Fruit fly (Drosophila melanogaster) whole organism, embryonic: ENCODE results near the gene CG31365.

Experiments
- BtbVII ChIP-seq: fragments of 200-800 bp; sonication (Bioruptor generic); optimal IDR thresholded peaks from 3 replicates; lab custom pipeline; 2017; ENCODE audit warnings: missing biosample characterization, mild to moderate bottlenecking, missing genetic modification characterization
- Bteb2 ChIP-seq: fragments of 200-800 bp; sonication (Bioruptor generic); optimal IDR thresholded peaks from 2 replicates; lab custom pipeline; 2016; ENCODE audit warnings: missing biosample characterization, missing genetic modification characterization
- CG11504 ChIP-seq: fragments of 200-800 bp; sonication (Bioruptor generic); optimal IDR thresholded peaks from 3 replicates; lab custom pipeline; 2019; ENCODE audit warnings: missing biosample characterization, mild to moderate bottlenecking, missing genetic modification characterization, moderate library complexity
- CG12219 ChIP-seq: fragments of 200-800 bp; sonication (Bioruptor generic); optimal IDR thresholded peaks from 3 replicates; lab custom pipeline; 2018; ENCODE audit warnings: missing biosample characterization, mild to moderate bottlenecking, missing genetic modification characterization
- CG13424 ChIP-seq: fragments of 200-800 bp; sonication (Bioruptor generic); optimal IDR thresholded peaks from 2 replicates; lab custom pipeline; 2019; ENCODE audit warnings: missing biosample characterization, mild to moderate bottlenecking, missing genetic modification characterization, moderate library complexity
- CG13894 ChIP-seq: fragments of 200-800 bp; sonication (Bioruptor generic); optimal IDR thresholded peaks from 3 replicates; lab custom pipeline; 2018; ENCODE audit warnings: missing biosample characterization, mild to moderate bottlenecking, missing genetic modification characterization, moderate library complexity
- CG14441 ChIP-seq: fragments of 200-800 bp; sonication (Bioruptor generic); IDR thresholded peaks from 2 replicates; pipeline ENCODE4 v1.3.6; 2022; ENCODE audit warnings: missing biosample characterization, missing genetic modification characterization
- CG15269 ChIP-seq: fragments of 200-800 bp; sonication (Bioruptor generic); optimal IDR thresholded peaks from 2 replicates; lab custom pipeline; 2018; ENCODE audit warnings: missing biosample characterization, mild to moderate bottlenecking, missing genetic modification characterization, moderate library complexity
- CG15479 ChIP-seq: fragments of 200-800 bp; sonication (Bioruptor generic); optimal IDR thresholded peaks from 3 replicates; lab custom pipeline; 2019; ENCODE audit warnings: missing biosample characterization, mild to moderate bottlenecking, missing genetic modification characterization, moderate library complexity
- CG15514 ChIP-seq: fragments of 200-800 bp; sonication (Bioruptor generic); optimal IDR thresholded peaks from 3 replicates; lab custom pipeline; 2017; ENCODE audit warnings: missing biosample characterization, missing genetic modification characterization, mild to moderate bottlenecking, moderate library complexity, missing genetic modification reagents
- CG1602 ChIP-seq: fragments of 200-800 bp; sonication (Bioruptor generic); optimal IDR thresholded peaks from 3 replicates; lab custom pipeline; 2016; ENCODE audit warnings: missing biosample characterization, missing genetic modification characterization
- CG18476 ChIP-seq: fragments of 200-800 bp; sonication (Bioruptor generic); optimal IDR thresholded peaks from 2 replicates; lab custom pipeline; 2016; ENCODE audit warnings: missing biosample characterization, mild to moderate bottlenecking, missing genetic modification characterization
- CG34224 ChIP-seq: fragments of 200-800 bp; sonication (Bioruptor generic); IDR thresholded peaks from 3 replicates; pipeline ENCODE4 v1.3.6; 2022; ENCODE audit warnings: missing biosample characterization, missing genetic modification characterization; ENCODE audit not compliant: partially characterized antibody
- CG4617 ChIP-seq: fragments of 200-800 bp; sonication (Bioruptor generic); optimal IDR thresholded peaks from 3 replicates; lab custom pipeline; 2016; ENCODE audit warnings: missing biosample characterization, missing genetic modification characterization, borderline replicate concordance
- CG4707 ChIP-seq: fragments of 200-800 bp; sonication (Bioruptor generic); optimal IDR thresholded peaks from 2 replicates; lab custom pipeline; 2018; ENCODE audit warnings: missing biosample characterization, mild to moderate bottlenecking, missing genetic modification characterization, moderate library complexity
- CG6175 ChIP-seq: fragments of 200-800 bp; sonication (Bioruptor generic); IDR thresholded peaks from 3 replicates; pipeline ENCODE4 v1.3.6; 2022; ENCODE audit warnings: missing biosample characterization, missing genetic modification characterization
- CG6689 ChIP-seq: fragments of 200-800 bp; sonication (Bioruptor generic); IDR thresholded peaks from 2 replicates; pipeline ENCODE4 v1.3.6; 2022; ENCODE audit warnings: missing biosample characterization, missing genetic modification characterization
- CG6854 ChIP-seq: fragments of 200-800 bp; sonication (Bioruptor generic); optimal IDR thresholded peaks from 3 replicates; lab custom pipeline; 2017; ENCODE audit warnings: missing biosample characterization, mild to moderate bottlenecking, missing genetic modification characterization
- CG7372 ChIP-seq: fragments of 200-800 bp; sonication (Bioruptor generic); IDR thresholded peaks from 2 replicates; pipeline ENCODE4 v1.3.6; 2022; ENCODE audit warnings: missing biosample characterization, missing genetic modification characterization
- CG7556 ChIP-seq: fragments of 200-800 bp; sonication (Bioruptor generic); optimal IDR thresholded peaks from 2 replicates; lab custom pipeline; 2017; ENCODE audit warnings: missing biosample characterization, mild to moderate bottlenecking, missing genetic modification characterization
- CG7928 ChIP-seq: fragments of 200-800 bp; sonication (Bioruptor generic); optimal IDR thresholded peaks from 2 replicates; lab custom pipeline; 2017; ENCODE audit warnings: missing biosample characterization, mild to moderate bottlenecking, missing genetic modification characterization
- Camta ChIP-seq: fragments of 200-800 bp; sonication (Bioruptor generic); optimal IDR thresholded peaks from 2 replicates; lab custom pipeline; 2016; ENCODE audit warnings: missing biosample characterization, missing genetic modification characterization
- CrebB ChIP-seq: fragments of 200-800 bp; sonication (Bioruptor generic); optimal IDR thresholded peaks from 3 replicates; lab custom pipeline; 2018; ENCODE audit warnings: missing biosample characterization, mild to moderate bottlenecking, missing genetic modification characterization
- Dip3 ChIP-seq: fragments of 200-800 bp; sonication (Bioruptor generic); optimal IDR thresholded peaks from 3 replicates; lab custom pipeline; 2016; ENCODE audit warnings: missing biosample characterization, missing genetic modification characterization
- E2f2 ChIP-seq: fragments of 200-800 bp; sonication (Bioruptor generic); IDR thresholded peaks from 2 replicates; pipeline ENCODE4 v1.3.6; 2022; ENCODE audit warnings: missing biosample characterization, missing genetic modification characterization
- Gsc ChIP-seq: fragments of 200-800 bp; sonication (Bioruptor generic); IDR thresholded peaks from 2 replicates; pipeline ENCODE4 v1.3.6; 2022; ENCODE audit warnings: missing biosample characterization, missing genetic modification characterization
- HHEX ChIP-seq: fragments of 200-800 bp; sonication (Bioruptor generic); optimal IDR thresholded peaks from 3 replicates; lab custom pipeline; 2017; ENCODE audit warnings: missing biosample characterization, mild to moderate bottlenecking, missing genetic modification characterization, missing genetic modification reagents
- HLH54F ChIP-seq: fragments of 200-800 bp; sonication (Bioruptor generic); optimal IDR thresholded peaks from 3 replicates; lab custom pipeline; 2016; ENCODE audit warnings: missing biosample characterization, missing genetic modification characterization
- Hey ChIP-seq: fragments of 200-800 bp; sonication (Bioruptor generic); optimal IDR thresholded peaks from 3 replicates; lab custom pipeline; 2018; ENCODE audit warnings: missing biosample characterization, mild to moderate bottlenecking, missing genetic modification characterization
- HmgZ ChIP-seq: fragments of 200-800 bp; sonication (Bioruptor generic); optimal IDR thresholded peaks from 2 replicates; lab custom pipeline; 2018; ENCODE audit warnings: missing biosample characterization, mild to moderate bottlenecking, missing genetic modification characterization
- Oli ChIP-seq: fragments of 200-800 bp; sonication (Bioruptor generic); optimal IDR thresholded peaks from 2 replicates; lab custom pipeline; 2018; ENCODE audit warnings: missing biosample characterization, mild to moderate bottlenecking, missing genetic modification characterization, moderate library complexity
- Ravus ChIP-seq: fragments of 200-800 bp; sonication (Bioruptor generic); IDR thresholded peaks from 2 replicates; pipeline ENCODE4 v1.3.6; 2022; ENCODE audit warnings: missing biosample characterization, missing genetic modification characterization
- abd-A ChIP-seq: fragments of 200-800 bp; sonication (Bioruptor generic); optimal IDR thresholded peaks from 3 replicates; lab custom pipeline; 2019; ENCODE audit warnings: missing biosample characterization, mild to moderate bottlenecking, missing genetic modification characterization, moderate library complexity
- bcd ChIP-seq: fragments of 200-800 bp; sonication (Bioruptor generic); optimal IDR thresholded peaks from 2 replicates; lab custom pipeline; 2017; ENCODE audit warnings: missing biosample characterization, mild to moderate bottlenecking, missing genetic modification characterization
- bigmax ChIP-seq: fragments of 200-800 bp; sonication (Bioruptor generic); optimal IDR thresholded peaks from 2 replicates; lab custom pipeline; 2018; ENCODE audit warnings: missing biosample characterization, mild to moderate bottlenecking, missing genetic modification characterization
- cato ChIP-seq: fragments of 200-800 bp; sonication (Bioruptor generic); optimal IDR thresholded peaks from 2 replicates; lab custom pipeline; 2016; ENCODE audit warnings: missing biosample characterization, missing genetic modification characterization, borderline replicate concordance
- corto ChIP-seq: fragments of 200-800 bp; sonication (Bioruptor generic); optimal IDR thresholded peaks from 2 replicates; lab custom pipeline; 2016; ENCODE audit warnings: missing biosample characterization, mild to moderate bottlenecking, missing genetic modification characterization, moderate library complexity
- dan ChIP-seq: fragments of 200-800 bp; sonication (Bioruptor generic); IDR thresholded peaks from 2 replicates; pipeline ENCODE4 v1.3.6; 2022; ENCODE audit warnings: missing biosample characterization, missing genetic modification characterization
- dati ChIP-seq: fragments of 200-800 bp; sonication (Bioruptor generic); IDR thresholded peaks from 2 replicates; pipeline ENCODE4 v1.3.6; 2022; ENCODE audit warnings: missing biosample characterization, missing genetic modification characterization
- emc ChIP-seq: fragments of 200-800 bp; sonication (Bioruptor generic); optimal IDR thresholded peaks from 2 replicates; lab custom pipeline; 2016; ENCODE audit warnings: missing biosample characterization, missing genetic modification characterization
- en ChIP-seq: fragments of 200-800 bp; sonication (Bioruptor generic); optimal IDR thresholded peaks from 2 replicates; lab custom pipeline; 2016; ENCODE audit warnings: missing biosample characterization, missing genetic modification characterization
- gce ChIP-seq: fragments of 200-800 bp; sonication (Bioruptor generic); IDR thresholded peaks from 3 replicates; pipeline ENCODE4 v1.3.6; 2022; ENCODE audit warnings: missing biosample characterization, missing genetic modification characterization
- gcm ChIP-seq: fragments of 200-800 bp; sonication (Bioruptor generic); optimal IDR thresholded peaks from 2 replicates; lab custom pipeline; 2019; ENCODE audit warnings: missing biosample characterization, mild to moderate bottlenecking, missing genetic modification characterization, moderate library complexity
- h ChIP-seq: fragments of >200 bp; optimal IDR thresholded peaks from 2 replicates; lab custom pipeline; 2017
- jigr1 ChIP-seq: fragments of 200-800 bp; sonication (Bioruptor generic); IDR thresholded peaks from 3 replicates; pipeline ENCODE4 v1.3.6; 2022; ENCODE audit warnings: missing biosample characterization, missing genetic modification characterization
- jumu ChIP-seq: fragments of 200-800 bp; sonication (Bioruptor generic); optimal IDR thresholded peaks from 3 replicates; lab custom pipeline; 2016; ENCODE audit warnings: missing biosample characterization, missing genetic modification characterization
- luna ChIP-seq: fragments of 200-800 bp; sonication (Bioruptor generic); optimal IDR thresholded peaks from 2 replicates; lab custom pipeline; 2016; ENCODE audit warnings: missing biosample characterization, missing genetic modification characterization
- pita ChIP-seq: fragments of 200-800 bp; sonication (Bioruptor generic); optimal IDR thresholded peaks from 2 replicates; lab custom pipeline; 2017; ENCODE audit warnings: missing biosample characterization, mild to moderate bottlenecking, missing genetic modification characterization
- psq ChIP-seq: fragments of 200-800 bp; sonication (Bioruptor generic); optimal IDR thresholded peaks from 2 replicates; lab custom pipeline; 2017; ENCODE audit warnings: missing biosample characterization, missing genetic modification characterization
- sug ChIP-seq: fragments of 200-800 bp; optimal IDR thresholded peaks from 2 replicates; lab custom pipeline; 2019; ENCODE audit warnings: missing biosample characterization, mild to moderate bottlenecking, missing genetic modification characterization, moderate library complexity

CG31365 gene

dm6 chr3R:23112680-23113362, 13.4 kb downstream of the CG31365 start, which contains the start of gene Cow (continued):
- peak; percentile 66 for TF ChIP-seq bcd (GFP tag; lab: Kevin White, UChicago)
- TF ChIP-seq CG7372 (GFP tag; lab: Robert Waterston, UW) = peak; percentile 70
- TF ChIP-seq CG6854 (GFP tag; lab: Kevin White, UChicago) = peak; percentile 69
- no peak for TF ChIP-seq jigr1 (GFP tag; lab: Robert Waterston, UW)
- no peak for TF ChIP-seq emc (GFP tag; lab: Kevin White, UChicago)
- TF ChIP-seq h (lab: Kevin White, UChicago) = no peak
- TF ChIP-seq CG7928 = no peak
- no peak for TF ChIP-seq CG34224 (GFP tag; lab: Robert Waterston, UW)
- no peak for TF ChIP-seq cato (GFP tag; lab: Kevin White, UChicago)
- peak; percentile 71 for TF ChIP-seq CG15269 (tag; lab: Kevin White, UChicago)
- peak; percentile 54 for TF ChIP-seq Bteb2 (GFP tag; lab: Kevin White, UChicago)
- TF ChIP-seq sug (tag; lab: Kevin White, UChicago) = peak; percentile 23
- TF ChIP-seq abd-A (tag; lab: Kevin White, UChicago) = no peak
- TF ChIP-seq HmgZ = peak; percentile 61
- no peak for TF ChIP-seq CG15479 (GFP tag; lab: Kevin White, UChicago)
- TF ChIP-seq Oli = peak; percentile 52
- no peak for TF ChIP-seq pita (GFP tag; lab: Kevin White, UChicago)
- 0 out of 3 replicates have a peak, but pooled peaks have one; percentile 12 for TF ChIP-seq gce (GFP tag; lab: Robert Waterston, UW)
- no peak for TF ChIP-seq CG4707
- peak; percentile 75 for TF ChIP-seq CG15514 (GFP tag; lab: Kevin White, UChicago)
- TF ChIP-seq en (GFP tag; lab: Kevin White, UChicago) = no peak
- TF ChIP-seq Dip3 (GFP tag; lab: Kevin White, UChicago) = peak; percentile 54
- TF ChIP-seq CG18476 = peak; percentile 51
- 0 out of 3 replicates have a peak, but pooled peaks have one; percentile 43 for TF ChIP-seq CG6175
- TF ChIP-seq bigmax (GFP tag; lab: Kevin White, UChicago) = no peak
- TF ChIP-seq CG13894 = peak; percentile 49
- no peak for TF ChIP-seq dan
- peak; percentile 66 for TF ChIP-seq HHEX (GFP tag; lab: Kevin White, UChicago)
- TF ChIP-seq CG13424 (tag; lab: Kevin White, UChicago) = peak; percentile 65
- peak; percentile 59 for TF ChIP-seq HLH54F (GFP tag; lab: Kevin White, UChicago)
- TF ChIP-seq CG6689 (GFP tag; lab: Robert Waterston, UW) = no peak
- no peak for TF ChIP-seq dati (GFP tag; lab: Robert Waterston, UW)
- TF ChIP-seq jumu (GFP tag; lab: Kevin White, UChicago) = peak; percentile 39
- TF ChIP-seq CG14441 (GFP tag; lab: Robert Waterston, UW) = peak; percentile 68
- peak; percentile 85 for TF ChIP-seq CG7556
- TF ChIP-seq CG4617 = no peak
- TF ChIP-seq Gsc = no peak
- TF ChIP-seq CrebB = peak; percentile 14
- no peak for TF ChIP-seq corto (GFP tag; lab: Kevin White, UChicago)
- no peak for TF ChIP-seq CG1602
- no peak for TF ChIP-seq Ravus (GFP tag; lab: Robert Waterston, UW)
- TF ChIP-seq luna (GFP tag; lab: Kevin White, UChicago) = peak; percentile 8
- peak; percentile 24 for TF ChIP-seq Camta
- peak; percentile 74 for TF ChIP-seq CG11504
- TF ChIP-seq CG12219 (GFP tag; lab: Kevin White, UChicago) = peak; percentile 18
- no peak for TF ChIP-seq Hey (tag; lab: Kevin White, UChicago)
- no peak for TF ChIP-seq psq
- peak; percentile 35 for TF ChIP-seq BtbVII (GFP tag; lab: Kevin White, UChicago)
- TF ChIP-seq E2f2 (GFP tag; lab: Robert Waterston, UW) = peak; percentile 50; the same call in 1 of the 2 replicates
- no peak for TF ChIP-seq gcm (GFP tag; lab: Kevin White, UChicago)
